Fruit fly (Drosophila melanogaster) whole organism, embryonic: ENCODE results near the gene CG46042.

Experiments
- CG11723 ChIP-seq: fragments of 200-800 bp; sonication (Bioruptor generic); optimal IDR thresholded peaks from 2 replicates; lab custom pipeline; 2017; ENCODE audit warnings: missing biosample characterization, mild to moderate bottlenecking, missing genetic modification characterization
- CG14667 ChIP-seq: fragments of 200-800 bp; sonication (Bioruptor generic); IDR thresholded peaks from 2 replicates; pipeline ENCODE4 v1.3.6; 2022; ENCODE audit warnings: missing biosample characterization, missing genetic modification characterization
- CG17568 ChIP-seq: fragments of 200-800 bp; sonication (Bioruptor generic); optimal IDR thresholded peaks from 2 replicates; lab custom pipeline; 2018; ENCODE audit warnings: missing biosample characterization, mild to moderate bottlenecking, missing genetic modification characterization, moderate library complexity
- CG32532 ChIP-seq: fragments of 200-800 bp; sonication (Bioruptor generic); IDR thresholded peaks from 2 replicates; pipeline ENCODE4 v1.3.6; 2022; ENCODE audit warnings: missing biosample characterization, missing genetic modification characterization
- CG4854 ChIP-seq: fragments of 200-800 bp; sonication (Bioruptor generic); optimal IDR thresholded peaks from 2 replicates; lab custom pipeline; 2016; ENCODE audit warnings: missing biosample characterization, missing genetic modification characterization, inconsistent platforms
- Dbx ChIP-seq: fragments of 200-800 bp; sonication (Bioruptor generic); IDR thresholded peaks from 3 replicates; pipeline ENCODE4 v1.3.6; 2022; ENCODE audit warnings: missing biosample characterization, missing genetic modification characterization
- MBD-R2 ChIP-seq: fragments of 200-800 bp; sonication (Bioruptor generic); IDR thresholded peaks from 2 replicates; pipeline ENCODE4 v1.3.6; 2022; ENCODE audit warnings: missing biosample characterization, missing genetic modification characterization
- Nf-YB ChIP-seq: fragments of 200-800 bp; sonication (Bioruptor generic); optimal IDR thresholded peaks from 3 replicates; lab custom pipeline; 2019; ENCODE audit warnings: missing biosample characterization, mild to moderate bottlenecking, missing genetic modification characterization, moderate library complexity
- Oaz ChIP-seq: fragments of 200-800 bp; sonication (Bioruptor generic); IDR thresholded peaks from 2 replicates; pipeline ENCODE4 v1.3.6; 2022; ENCODE audit warnings: missing biosample characterization, missing genetic modification characterization
- Spps ChIP-seq: fragments of 200-800 bp; sonication (Bioruptor generic); optimal IDR thresholded peaks from 2 replicates; lab custom pipeline; 2018; ENCODE audit warnings: missing biosample characterization, mild to moderate bottlenecking, missing genetic modification characterization
- fru ChIP-seq: fragments of >200 bp; optimal IDR thresholded peaks from 2 replicates; lab custom pipeline; 2017
- hkb ChIP-seq, 2 experiments: fragments of 200-800 bp in 1 of 2; fragments of >200 bp in 1 of 2; sonication (Bioruptor generic) in 1 of 2; IDR thresholded peaks in 1 of 2; optimal IDR thresholded peaks in 1 of 2; 2 replicates each; pipeline versions ENCODE4 v1.3.6 to Lab custom; 2017 to 2022; ENCODE audit warnings: missing biosample characterization in 1 of 2, missing genetic modification characterization in 1 of 2
- ranshi ChIP-seq: fragments of 200-800 bp; sonication (Bioruptor generic); IDR thresholded peaks from 2 replicates; pipeline ENCODE4 v1.3.6; 2022; ENCODE audit warnings: missing biosample characterization, missing genetic modification characterization
- shn ChIP-seq: fragments of 200-800 bp; sonication (Bioruptor generic); optimal IDR thresholded peaks from 3 replicates; lab custom pipeline; 2016; ENCODE audit warnings: missing biosample characterization, missing genetic modification characterization

DNA sequence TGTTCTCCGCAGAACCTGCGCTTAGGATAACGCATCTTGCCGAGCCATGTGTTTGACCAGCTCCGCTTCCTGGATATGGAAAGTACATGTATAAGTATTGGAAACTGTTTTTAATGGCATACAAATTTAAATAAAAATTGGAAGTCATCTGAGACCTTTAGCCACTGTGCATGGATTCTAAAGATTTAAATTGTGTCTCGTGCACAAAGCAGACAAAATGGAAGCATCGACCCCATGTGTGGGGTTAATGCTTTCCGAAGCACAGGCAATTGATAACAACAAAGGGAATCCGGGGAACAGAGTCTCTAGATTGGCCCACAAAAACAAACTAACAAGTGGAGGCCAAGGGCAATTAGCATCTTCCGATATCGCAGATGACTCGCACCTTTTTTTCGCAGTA is 40.5 kb downstream of the CG46042 start:
- TF ChIP-seq MBD-R2 (GFP tag; lab: Robert Waterston, UW) (no peak), CG17568 (GFP tag; lab: Kevin White, UChicago) (no peak), CG32532 (GFP tag; lab: Robert Waterston, UW) (no peak), CG14667 (GFP tag; lab: Robert Waterston, UW) (no peak), Oaz (GFP tag; lab: Robert Waterston, UW) (no peak), Dbx (GFP tag; lab: Robert Waterston, UW) (no peak), CG4854 (no peak), Nf-YB (GFP tag; lab: Kevin White, UChicago) (no peak), fru (no peak), hkb (optimal IDR thresholded peaks at IDR 0.05; lab: Kevin White, UChicago) (no peak), hkb (GFP tag; IDR thresholded peaks at IDR 0.05; lab: Robert Waterston, UW) (no peak), ranshi (GFP tag; lab: Robert Waterston, UW) (no peak), Spps (tag; lab: Kevin White, UChicago) (no peak), shn (GFP tag; lab: Kevin White, UChicago) (no peak), CG11723 (GFP tag; lab: Kevin White, UChicago) (no peak)
